Fruit fly (Drosophila melanogaster) whole organism: ENCODE measurements around the gene raw.
A peak's percentile ranks its signal among the peaks of the same experiment; 100 is the strongest.

Experiments used
- CG8478 ChIP-seq: fragments of >200 bp; optimal IDR thresholded peaks from 2 replicates; lab custom pipeline; 2018; ENCODE audit warnings: inconsistent platforms
- Dll ChIP-seq: fragments of >200 bp; optimal IDR thresholded peaks from 2 replicates; lab custom pipeline; 2017
- EcR ChIP-seq, 2 experiments: fragments of >200 bp; optimal IDR thresholded peaks; 2 replicates each; lab custom pipeline; 2017; ENCODE audit warnings: missing biosample characterization in 2 of 2, missing genetic modification characterization in 2 of 2, missing genetic modification reagents in 2 of 2
- pan ChIP-seq: fragments of >200 bp; optimal IDR thresholded peaks from 2 replicates; lab custom pipeline; 2017
- psq ChIP-seq: fragments of >200 bp; optimal IDR thresholded peaks from 2 replicates; lab custom pipeline; 2017
- usp ChIP-seq: fragments of >200 bp; optimal IDR thresholded peaks from 2 replicates; lab custom pipeline; 2017; ENCODE audit warnings: missing biosample characterization, missing genetic modification characterization, mixed read lengths

The raw gene

DNA sequence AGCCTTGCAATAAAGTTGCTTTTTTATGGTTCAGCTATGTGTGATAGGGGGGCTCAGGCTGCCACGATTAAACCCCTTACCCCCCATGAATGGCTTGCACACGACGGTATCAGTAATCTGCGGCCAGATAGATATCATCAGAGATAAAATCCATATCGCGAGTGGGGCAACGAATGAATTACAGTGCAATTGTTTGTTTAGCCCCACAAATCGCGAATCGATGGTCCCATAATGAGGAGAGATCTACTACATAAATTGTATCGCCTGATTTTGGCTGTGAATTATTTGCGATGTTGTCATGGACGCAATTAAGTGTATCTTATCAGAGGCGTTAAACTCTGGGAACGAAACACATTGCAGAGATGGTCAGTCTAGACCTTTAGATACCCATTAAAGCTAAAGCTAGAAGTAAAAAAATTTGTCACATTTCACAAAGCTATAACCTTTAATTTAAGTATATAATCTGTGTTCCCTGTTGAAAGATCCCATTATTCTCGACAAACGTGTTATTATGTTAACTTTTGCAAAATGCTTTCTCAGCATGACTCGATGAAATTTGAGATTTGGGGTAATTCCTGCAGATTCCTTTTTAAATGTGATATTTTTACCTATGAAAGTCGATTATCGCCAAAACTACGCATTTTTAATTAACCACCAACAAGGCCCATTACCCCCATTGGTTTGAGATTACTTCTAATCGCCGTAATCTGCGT lies 42.4 kb downstream of the raw start:
- TF ChIP-seq Dll, result no peak
- TF ChIP-seq EcR (GFP tag; optimal IDR thresholded peaks at IDR 0.05; lab: Kevin White, UChicago), result no peak
- TF ChIP-seq pan (lab: Kevin White, UChicago), result no peak
- no peak for TF ChIP-seq usp (GFP tag; lab: Kevin White, UChicago)
- TF ChIP-seq CG8478 (lab: Kevin White, UChicago), result no peak
- no peak for TF ChIP-seq psq

dm6 chr2L:8694250-8694704 lies 46.2 kb downstream of the raw start:
- TF ChIP-seq pan (lab: Kevin White, UChicago), result no peak
- no peak for TF ChIP-seq Dll
- TF ChIP-seq usp (GFP tag; lab: Kevin White, UChicago), result no peak
- no peak for TF ChIP-seq CG8478 (lab: Kevin White, UChicago)
- no peak for TF ChIP-seq EcR (GFP tag; optimal IDR thresholded peaks at IDR 0.05; lab: Kevin White, UChicago)
- no peak for TF ChIP-seq psq

DNA sequence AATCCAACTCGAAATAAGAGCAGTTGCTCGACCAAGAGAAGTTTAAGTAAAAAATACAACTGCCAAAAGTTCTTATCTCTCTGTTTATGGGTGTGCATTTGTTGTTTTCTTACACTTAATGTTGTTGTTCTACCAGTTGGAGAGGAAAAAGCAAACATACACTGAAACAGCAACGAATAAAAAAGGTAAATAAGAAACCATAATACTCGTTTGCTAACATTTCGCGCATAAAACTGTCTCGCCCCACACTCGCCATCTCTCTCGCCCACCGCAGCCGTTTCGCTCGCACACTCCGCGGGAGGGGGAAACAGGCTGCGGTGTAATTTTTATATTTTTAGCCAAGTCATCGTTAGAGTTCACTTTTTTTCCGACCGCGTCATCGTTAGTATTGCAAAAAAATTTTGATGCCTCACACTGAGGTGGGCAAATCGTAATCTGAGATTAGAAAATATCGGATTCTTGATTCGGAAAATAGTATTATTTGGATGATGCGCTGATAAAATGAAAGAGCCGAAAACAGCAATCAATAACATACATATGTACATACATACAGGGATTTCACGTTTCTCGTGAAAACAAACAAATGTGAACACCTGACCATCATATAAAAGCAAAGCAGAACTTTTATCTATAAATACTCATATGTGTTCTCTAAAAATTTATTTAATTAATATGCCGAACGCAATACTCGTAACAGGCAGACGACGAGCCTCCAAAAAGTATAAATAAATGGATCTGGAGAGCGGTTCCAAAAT lies 47.9 kb downstream of the raw start:
- TF ChIP-seq psq, result no peak
- no peak for TF ChIP-seq CG8478 (lab: Kevin White, UChicago)
- TF ChIP-seq usp (GFP tag; lab: Kevin White, UChicago), result no peak
- TF ChIP-seq Dll, result no peak
- no peak for TF ChIP-seq pan (lab: Kevin White, UChicago)
- no peak for TF ChIP-seq EcR (GFP tag; optimal IDR thresholded peaks at IDR 0.05; lab: Kevin White, UChicago)

- TF ChIP-seq Dll, result no peak
- no peak for TF ChIP-seq usp (GFP tag; lab: Kevin White, UChicago)
- peak; percentile 41 for TF ChIP-seq CG8478 (lab: Kevin White, UChicago)
- no peak for TF ChIP-seq psq
- no peak for TF ChIP-seq EcR (GFP tag; optimal IDR thresholded peaks at IDR 0.05; lab: Kevin White, UChicago)
Observed at dm6 chr2L:8691292-8691975, 49.0 kb downstream of the raw start.

DNA sequence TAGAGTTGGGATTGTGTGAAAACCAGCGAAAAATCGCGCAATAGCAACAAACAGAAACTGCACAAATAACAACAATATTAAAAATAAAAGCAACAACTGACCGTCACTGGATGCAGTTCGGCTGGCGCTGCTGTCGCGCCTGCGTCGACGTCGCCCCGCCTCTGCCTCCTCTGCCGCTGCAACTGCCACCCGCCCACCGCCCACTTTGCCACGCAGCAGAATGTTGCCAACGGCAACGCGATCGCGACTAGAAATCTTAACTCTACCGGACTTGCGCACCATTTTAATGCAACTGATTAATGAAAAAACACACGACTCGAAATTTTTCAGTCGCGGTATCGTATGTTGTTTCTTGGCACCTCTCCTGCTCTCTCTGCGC lies 49.6 kb downstream of the raw start:
- TF ChIP-seq Dll, result no peak
- no peak for TF ChIP-seq CG8478 (lab: Kevin White, UChicago)
- TF ChIP-seq psq, result no peak
- no peak for TF ChIP-seq EcR (GFP tag; optimal IDR thresholded peaks at IDR 0.05; lab: Kevin White, UChicago)
- no peak for TF ChIP-seq pan (lab: Kevin White, UChicago)
- no peak for TF ChIP-seq usp (GFP tag; lab: Kevin White, UChicago)

DNA sequence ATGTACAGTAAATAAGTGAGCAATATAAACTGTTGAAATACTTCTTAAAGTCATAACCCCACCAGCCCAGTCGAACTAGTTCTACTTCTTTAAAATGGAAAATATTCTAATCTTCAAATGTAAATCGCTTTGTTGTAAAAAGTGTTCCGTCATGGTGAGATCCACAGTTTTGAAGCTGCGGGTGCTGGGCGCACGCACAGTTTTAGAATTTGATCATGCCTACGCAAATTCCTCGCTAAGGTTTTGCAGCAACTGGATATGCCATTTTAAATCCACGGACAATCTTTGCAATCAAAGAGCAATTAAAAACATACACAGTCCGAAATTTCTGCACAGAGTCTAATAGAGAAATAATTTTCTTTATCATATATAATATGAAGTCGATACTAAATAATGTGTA lies 50.1 kb downstream of the raw start:
- TF ChIP-seq Dll, result no peak

DNA sequence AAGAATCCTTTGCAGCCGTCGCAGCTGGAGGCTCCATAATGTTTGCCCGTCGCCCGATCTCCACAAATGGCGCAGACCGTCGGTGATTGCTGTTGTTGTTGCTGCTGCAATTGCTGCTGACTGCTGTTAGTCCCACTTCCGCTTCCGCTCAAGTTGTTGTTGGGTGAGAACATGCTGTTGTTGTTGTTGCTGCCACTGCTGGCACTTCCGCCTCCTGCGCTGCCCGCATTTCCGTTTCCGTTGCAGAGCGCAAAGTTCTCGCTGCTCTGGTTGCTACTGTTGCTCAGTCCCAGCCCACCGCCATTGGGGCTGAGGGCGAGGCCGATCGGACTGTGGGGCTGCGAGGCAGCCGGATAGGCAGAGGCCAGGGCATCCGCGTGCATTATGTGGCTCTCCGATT lies 50.6 kb downstream of the raw start:
- TF ChIP-seq pan (lab: Kevin White, UChicago) (no peak), usp (GFP tag; lab: Kevin White, UChicago) (no peak), Dll (no peak), EcR (GFP tag; optimal IDR thresholded peaks at IDR 0.05; lab: Kevin White, UChicago) (no peak), psq (no peak), CG8478 (lab: Kevin White, UChicago) (no peak)

DNA sequence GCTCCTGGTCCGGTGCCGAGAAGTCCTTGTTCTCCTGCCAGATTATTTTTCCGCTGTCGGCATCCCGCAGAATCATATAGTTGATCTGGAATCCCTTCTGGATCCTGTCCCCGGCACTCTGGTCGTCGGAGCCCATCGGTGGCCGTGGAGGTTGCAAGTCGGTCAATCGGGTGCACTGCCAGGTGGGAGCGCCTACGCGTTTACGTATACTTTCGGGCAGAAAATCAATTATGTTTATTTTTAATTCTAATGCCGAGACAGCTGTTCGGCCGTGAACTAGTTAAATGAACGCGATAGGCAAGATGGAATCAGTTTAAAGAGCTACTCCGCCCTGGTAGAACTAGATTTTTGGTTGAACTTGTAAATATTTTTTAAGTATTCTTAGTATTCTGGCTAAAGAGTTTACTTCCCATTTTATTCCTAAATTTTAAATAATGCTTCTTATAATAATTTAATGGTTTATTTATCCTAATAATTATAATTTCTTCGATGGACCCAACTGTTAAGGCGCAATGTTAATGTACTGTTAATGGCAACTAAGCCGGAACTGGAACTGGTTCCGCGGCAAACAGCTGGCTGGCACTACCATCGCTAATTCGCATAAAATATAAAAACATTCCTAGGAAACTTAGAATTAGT lies 54.7 kb downstream of the raw start, which contains the start of the genes PrBP and Trs23:
PrBP (minus strand) TSS at position 288 of the 639 bp plus-strand sequence.
Trs23 (plus strand) TSS at position 564 of the 639 bp plus-strand sequence.
- TF ChIP-seq usp (GFP tag; lab: Kevin White, UChicago) (no peak), pan (lab: Kevin White, UChicago) (no peak), CG8478 (lab: Kevin White, UChicago) (no peak), psq (no peak), EcR (GFP tag; optimal IDR thresholded peaks at IDR 0.05; lab: Kevin White, UChicago) (no peak), Dll (no peak)

dm6 chr2L:8684276-8684675 lies 56.2 kb downstream of the raw start, which contains the start of gene CG9289:
CG9289 (minus strand) TSS chr2L:8684376.
- TF ChIP-seq CG8478 (lab: Kevin White, UChicago) (no peak), psq (no peak), Dll (no peak), EcR (GFP tag; optimal IDR thresholded peaks at IDR 0.05; lab: Kevin White, UChicago) (no peak), usp (GFP tag; lab: Kevin White, UChicago) (no peak), pan (lab: Kevin White, UChicago) (no peak)

- TF ChIP-seq Dll, result no peak
- TF ChIP-seq usp (GFP tag; lab: Kevin White, UChicago), result no peak
Observed at dm6 chr2L:8683261-8684042, 57.0 kb downstream of the raw start.

dm6 chr2L:8679712-8680111 lies 60.7 kb downstream of the raw start, which contains the start of gene CG9287:
CG9287 (minus strand) TSS chr2L:8679812.
- TF ChIP-seq usp (GFP tag; lab: Kevin White, UChicago), result no peak
